Worm (Caenorhabditis elegans): ENCODE measurements around the gene F35C11.2.

Gene F35C11.2

DNA sequence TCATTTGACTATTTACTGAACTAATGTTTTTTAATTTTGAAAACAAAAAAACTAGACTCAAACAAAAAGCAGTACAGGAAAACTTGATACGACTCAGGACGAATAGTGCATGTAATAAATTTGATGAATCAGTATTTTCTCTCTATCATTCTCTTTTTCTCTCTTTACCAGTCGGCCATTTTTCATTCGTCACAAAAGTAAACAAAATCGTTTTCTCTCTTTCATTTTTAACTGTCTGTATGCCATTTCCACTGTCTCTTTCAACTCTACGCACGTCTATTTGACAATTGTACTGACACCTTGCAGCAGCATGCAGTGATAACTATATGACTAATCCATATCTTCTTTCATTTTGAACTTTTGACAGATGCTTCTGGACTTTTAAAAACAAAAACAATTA, at the start of gene F35C11.2, which contains the start of gene F35C11.4:
TSS of gene F35C11.2 (minus strand) at position 90 of the 400 bp plus-strand sequence.
TSS of gene F35C11.4 (plus strand) at position 260 of the 400 bp plus-strand sequence.
- TF ChIP-seq pha-4 (tag; optimal IDR thresholded peaks at IDR 0.05) = peak; percentile 16
- peak; percentile 89 for TF ChIP-seq nhr-80 (tag; optimal IDR thresholded peaks at IDR 0.05)
- TF ChIP-seq C17E4.6 (GFP tag; IDR thresholded peaks at IDR 0.05) = no peak
- TF ChIP-seq let-607 (tag; optimal IDR thresholded peaks at IDR 0.05) = peak in 1 of 2 experiments; percentile 9
- TF ChIP-seq akir-1 (GFP tag; optimal IDR thresholded peaks at IDR 0.05) = no peak
- no peak for TF ChIP-seq egl-18 (GFP tag; IDR thresholded peaks at IDR 0.05)
- no peak for TF ChIP-seq ccch-3 (GFP tag; optimal IDR thresholded peaks at IDR 0.05)
- TF ChIP-seq egrh-3 (GFP tag; IDR thresholded peaks at IDR 0.05) = no peak
- peak; percentile 77 for TF ChIP-seq unc-62 (GFP tag; optimal IDR thresholded peaks at IDR 0.05)

DNA sequence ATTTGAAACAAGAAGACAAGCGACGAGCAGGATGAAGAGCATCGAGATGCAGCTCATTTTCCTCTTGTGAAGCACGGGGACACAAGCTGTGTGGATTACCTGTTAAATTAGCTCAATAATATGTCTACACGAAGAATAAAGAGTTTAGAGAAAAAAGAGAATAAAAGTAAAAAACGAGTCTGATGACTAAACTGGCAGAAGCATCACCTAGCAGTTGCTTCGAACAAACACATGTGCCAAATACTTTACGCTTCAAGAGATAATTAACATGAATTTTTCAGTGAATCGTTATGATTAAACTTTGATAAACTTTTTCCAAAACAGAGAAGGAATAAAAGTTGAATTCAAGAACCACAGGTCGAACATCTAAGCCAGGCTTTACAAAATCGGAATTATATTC, 46.7 kb upstream of the F35C11.2 start, which contains the start of gene nlp-55:
TSS of gene nlp-55 (minus strand) at position 101 of the 400 bp plus-strand sequence.
- no peak for TF ChIP-seq snpc-3.4 (tag; optimal IDR thresholded peaks at IDR 0.05)
- TF ChIP-seq athp-1 (tag; optimal IDR thresholded peaks at IDR 0.05) = no peak
- no peak for TF ChIP-seq efl-1 (GFP tag; optimal IDR thresholded peaks at IDR 0.05)
- TF ChIP-seq F10E7.11 (tag; optimal IDR thresholded peaks at IDR 0.05) = no peak
- no peak for TF ChIP-seq K11D2.4 (GFP tag; IDR thresholded peaks at IDR 0.05)
- no peak for TF ChIP-seq madf-8 (GFP tag; conservative IDR thresholded peaks at IDR 0.05)
- TF ChIP-seq ceh-27 (GFP tag; optimal IDR thresholded peaks at IDR 0.05) = no peak
- no peak for TF ChIP-seq nfya-1 (tag; optimal IDR thresholded peaks at IDR 0.05; ENCODE audit: borderline replicate concordance, insufficient read depth)
- no peak for TF ChIP-seq aptf-2 (GFP tag; conservative IDR thresholded peaks at IDR 0.05)
- TF ChIP-seq B0019.2 (GFP tag; conservative IDR thresholded peaks at IDR 0.05) = no peak
- no peak for TF ChIP-seq fkh-3 (tag; optimal IDR thresholded peaks at IDR 0.05)
- TF ChIP-seq T07F8.4 (tag; optimal IDR thresholded peaks at IDR 0.05) = no peak

DNA sequence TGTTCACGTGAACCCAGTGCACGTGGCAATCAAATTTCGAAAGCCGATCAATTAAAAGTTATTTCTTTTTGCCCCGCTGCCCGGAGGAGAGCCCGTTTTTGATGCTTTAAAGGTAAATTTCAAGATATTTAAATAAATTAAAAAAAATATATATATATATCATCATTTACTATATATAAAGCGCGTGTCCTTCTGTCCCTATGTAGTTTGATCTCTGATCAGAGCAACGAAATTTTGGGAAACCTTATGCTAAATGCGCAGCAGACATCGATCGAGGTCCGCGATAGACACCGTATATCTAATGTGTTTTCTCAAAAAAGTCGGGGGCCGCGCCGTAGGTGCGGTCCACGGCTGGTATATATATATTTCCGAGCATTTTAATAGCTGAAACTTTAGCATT, 37.2 kb upstream of the F35C11.2 start:
- TF ChIP-seq snpc-4 (GFP tag; optimal IDR thresholded peaks at IDR 0.05) (peak; percentile 33), snpc-4 (tag; optimal IDR thresholded peaks at IDR 0.05) (peak in 3 of 4 experiments; percentile 40 to 91 (median 89)), pbrm-1 (GFP tag; IDR thresholded peaks at IDR 0.05) (peak; percentile 69), attf-6 (GFP tag; IDR thresholded peaks at IDR 0.05) (peak; percentile 80; the same call in 1 of the 2 replicates), cebp-2 (GFP tag; IDR thresholded peaks at IDR 0.05) (0 out of 2 replicates have a peak, but pooled peaks have one; percentile 19), B0336.3 (GFP tag; IDR thresholded peaks at IDR 0.05) (0 out of 2 replicates have a peak, but pooled peaks have one; percentile 6), snpc-1.1 (tag; optimal IDR thresholded peaks at IDR 0.05; ENCODE audit: insufficient read depth) (peak; percentile 80), madf-6 (GFP tag; IDR thresholded peaks at IDR 0.05) (0 out of 2 replicates have a peak, but pooled peaks have one; percentile 10), mcd-1 (GFP tag; IDR thresholded peaks at IDR 0.05) (0 out of 2 replicates have a peak, but pooled peaks have one; percentile 17), Y56A3A.18 (GFP tag; IDR thresholded peaks at IDR 0.05) (0 out of 2 replicates have a peak, but pooled peaks have one; percentile 30)

DNA sequence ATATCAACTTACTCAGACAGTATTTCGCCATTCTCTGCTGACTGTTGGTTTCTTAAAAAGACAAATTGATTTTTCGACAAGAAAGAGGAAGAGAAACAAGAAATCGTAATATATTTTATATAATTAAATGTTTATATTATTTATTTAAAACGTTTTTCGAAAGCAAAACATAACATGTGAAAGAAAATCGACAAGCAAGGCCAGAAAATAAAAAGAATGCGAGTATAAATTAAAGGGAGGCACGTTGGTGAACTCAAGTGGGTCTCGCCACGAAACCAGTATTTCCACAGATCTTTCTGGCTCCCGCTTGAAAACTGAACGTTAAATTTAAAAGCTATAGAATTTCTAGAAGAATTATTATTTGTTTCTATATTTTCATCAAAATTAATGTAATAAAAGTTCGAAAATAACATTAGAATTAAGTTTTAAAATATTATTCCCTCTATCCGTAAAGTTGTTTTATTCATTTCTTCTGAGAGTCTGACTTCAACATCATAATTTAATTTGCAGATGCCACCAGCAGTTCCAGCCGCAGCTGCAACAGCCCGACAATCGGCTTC, 34.6 kb upstream of the F35C11.2 start, which contains the start of the genes nst-1 and cct-4:
TSS of gene nst-1 (minus strand) at position 51 of the 560 bp plus-strand sequence.
TSS of gene cct-4 (plus strand) at position 510 of the 560 bp plus-strand sequence.
- peak; percentile 75 for TF ChIP-seq F33H1.4 (GFP tag; IDR thresholded peaks at IDR 0.05)
- TF ChIP-seq nfya-2 (GFP tag; IDR thresholded peaks at IDR 0.05) = no peak
- 0 out of 2 replicates have a peak, but pooled peaks have one; percentile 33 for TF ChIP-seq ceh-91 (GFP tag; IDR thresholded peaks at IDR 0.05)
- TF ChIP-seq lsl-1 (GFP tag; optimal IDR thresholded peaks at IDR 0.05) = peak; percentile 3
- TF ChIP-seq egl-44 (GFP tag; IDR thresholded peaks at IDR 0.05) = no peak
- peak; percentile 33 for TF ChIP-seq efl-1 (GFP tag; optimal IDR thresholded peaks at IDR 0.05)
- no peak for TF ChIP-seq C06A6.2 (GFP tag; conservative IDR thresholded peaks at IDR 0.05)
- peak; percentile 60; the same call in 1 of the 2 replicates for TF ChIP-seq madf-6 (GFP tag; IDR thresholded peaks at IDR 0.05)
- no peak for TF ChIP-seq cebp-1 (GFP tag; IDR thresholded peaks at IDR 0.05)
- peak; percentile 13 for TF ChIP-seq cebp-1 (tag; optimal IDR thresholded peaks at IDR 0.05)
- peak; percentile 83; the same call in 1 of the 2 replicates for TF ChIP-seq hsf-1 (GFP tag; IDR thresholded peaks at IDR 0.05)
- TF ChIP-seq dpl-1 (GFP tag; optimal IDR thresholded peaks at IDR 0.05) = peak; percentile 61
- peak; percentile 11 for TF ChIP-seq F23B12.7 (tag; optimal IDR thresholded peaks at IDR 0.05; ENCODE audit: insufficient read depth)
- no peak for TF ChIP-seq T07F8.4 (tag; optimal IDR thresholded peaks at IDR 0.05)

Measured in whole organism, young adult.